Fruit fly (Drosophila melanogaster) whole organism, embryonic: ENCODE data around the gene Creld.

Source experiments
- Ada2b ChIP-seq: fragments of 200-800 bp; sonication (Bioruptor generic); IDR thresholded peaks from 2 replicates; pipeline ENCODE4 v1.3.6; 2022; ENCODE audit warnings: missing biosample characterization, missing genetic modification characterization
- Awh ChIP-seq: fragments of 200-800 bp; sonication (Bioruptor generic); IDR thresholded peaks from 2 replicates; pipeline ENCODE4, ENCODE4 v1.3.6; 2022; ENCODE audit warnings: missing biosample characterization, missing genetic modification characterization
- CG12071 ChIP-seq: fragments of 200-800 bp; sonication (Bioruptor generic); optimal IDR thresholded peaks from 3 replicates; lab custom pipeline; 2018; ENCODE audit warnings: missing biosample characterization, mild to moderate bottlenecking, missing genetic modification characterization
- CG12391 ChIP-seq: fragments of 200-800 bp; sonication (Bioruptor generic); optimal IDR thresholded peaks from 3 replicates; lab custom pipeline; 2018; ENCODE audit warnings: missing biosample characterization, mild to moderate bottlenecking, missing genetic modification characterization, moderate library complexity
- CG12659 ChIP-seq: fragments of 200-800 bp; sonication (Bioruptor generic); optimal IDR thresholded peaks from 3 replicates; lab custom pipeline; 2017; ENCODE audit warnings: mild to moderate bottlenecking, missing biosample characterization, missing genetic modification reagents, missing genetic modification characterization
- CG12769 ChIP-seq: fragments of 200-800 bp; sonication (Bioruptor generic); optimal IDR thresholded peaks from 2 replicates; lab custom pipeline; 2019; ENCODE audit warnings: missing biosample characterization, mild to moderate bottlenecking, missing genetic modification characterization, moderate library complexity
- CG14014 ChIP-seq: fragments of 200-800 bp; sonication (Bioruptor generic); IDR thresholded peaks from 2 replicates; pipeline ENCODE4 v1.3.6; 2022; ENCODE audit warnings: missing biosample characterization, missing genetic modification characterization
- CG16863 ChIP-seq: fragments of 200-800 bp; sonication (Bioruptor generic); optimal IDR thresholded peaks from 3 replicates; lab custom pipeline; 2016; ENCODE audit warnings: missing biosample characterization, missing genetic modification characterization
- CG17186 ChIP-seq: fragments of 200-800 bp; sonication (Bioruptor generic); optimal IDR thresholded peaks from 3 replicates; lab custom pipeline; 2017; ENCODE audit warnings: missing biosample characterization, missing genetic modification reagents, missing genetic modification characterization
- CG2129 ChIP-seq: fragments of 200-800 bp; sonication (Bioruptor generic); IDR thresholded peaks from 2 replicates; pipeline ENCODE4 v1.3.6; 2022; ENCODE audit warnings: missing biosample characterization, missing genetic modification characterization; ENCODE audit not compliant: partially characterized antibody
- CG2199 ChIP-seq: fragments of 200-800 bp; sonication (Bioruptor generic); IDR thresholded peaks from 3 replicates; pipeline ENCODE4 v1.3.6; 2022; ENCODE audit warnings: missing biosample characterization, missing genetic modification characterization
- CG2712 ChIP-seq: fragments of 200-800 bp; optimal IDR thresholded peaks from 3 replicates; lab custom pipeline; 2019; ENCODE audit warnings: missing biosample characterization, mild to moderate bottlenecking, missing genetic modification characterization, moderate library complexity
- CG31388 ChIP-seq: fragments of 200-800 bp; sonication (Bioruptor generic); optimal IDR thresholded peaks from 2 replicates; lab custom pipeline; 2016; ENCODE audit warnings: missing biosample characterization, missing genetic modification characterization
- CG3281 ChIP-seq: fragments of 200-800 bp; sonication (Bioruptor generic); optimal IDR thresholded peaks from 3 replicates; lab custom pipeline; 2017; ENCODE audit warnings: missing biosample characterization, mild to moderate bottlenecking, missing genetic modification characterization
- CG4424 ChIP-seq: fragments of 200-800 bp; sonication (Bioruptor generic); optimal IDR thresholded peaks from 3 replicates; lab custom pipeline; 2016; ENCODE audit warnings: missing biosample characterization, missing genetic modification characterization
- CG4617 ChIP-seq: fragments of 200-800 bp; sonication (Bioruptor generic); optimal IDR thresholded peaks from 3 replicates; lab custom pipeline; 2016; ENCODE audit warnings: missing biosample characterization, missing genetic modification characterization, borderline replicate concordance
- CG7357 ChIP-seq: fragments of 200-800 bp; sonication (Bioruptor generic); IDR thresholded peaks from 3 replicates; pipeline ENCODE4 v1.3.6; 2022; ENCODE audit warnings: missing biosample characterization, missing genetic modification characterization
- CG7963 ChIP-seq: fragments of 200-800 bp; sonication (Bioruptor generic); IDR thresholded peaks from 3 replicates; pipeline ENCODE4 v1.3.6; 2022; ENCODE audit warnings: missing biosample characterization, missing genetic modification characterization; ENCODE audit not compliant: partially characterized antibody
- CG8290 ChIP-seq, 3 experiments: fragments of 200-800 bp; sonication (Bioruptor generic); optimal IDR thresholded peaks; 2 replicates each; lab custom pipeline; 2016 to 2019; ENCODE audit warnings: missing biosample characterization in 3 of 3, missing genetic modification characterization in 3 of 3, mild to moderate bottlenecking in 2 of 3, moderate library complexity in 1 of 3
- CG8478 ChIP-seq: fragments of >200 bp; optimal IDR thresholded peaks from 2 replicates; lab custom pipeline; 2018
- CG9727 ChIP-seq: fragments of 200-800 bp; sonication (Bioruptor generic); optimal IDR thresholded peaks from 3 replicates; lab custom pipeline; 2017; ENCODE audit warnings: missing biosample characterization, mild to moderate bottlenecking, missing genetic modification characterization
- CkIIα-i1 ChIP-seq: fragments of 200-800 bp; sonication (Bioruptor generic); IDR thresholded peaks from 2 replicates; pipeline ENCODE4 v1.3.6; 2022; ENCODE audit warnings: missing biosample characterization, missing genetic modification characterization
- E2f2 ChIP-seq: fragments of 200-800 bp; sonication (Bioruptor generic); IDR thresholded peaks from 2 replicates; pipeline ENCODE4 v1.3.6; 2022; ENCODE audit warnings: missing biosample characterization, missing genetic modification characterization
- Fer1 ChIP-seq: fragments of 200-800 bp; sonication (Bioruptor generic); optimal IDR thresholded peaks from 2 replicates; lab custom pipeline; 2017; ENCODE audit warnings: missing biosample characterization, mild to moderate bottlenecking, missing genetic modification characterization
- Hand ChIP-seq: fragments of 200-800 bp; sonication (Bioruptor generic); optimal IDR thresholded peaks from 2 replicates; lab custom pipeline; 2017; ENCODE audit warnings: mild to moderate bottlenecking, missing biosample characterization, missing genetic modification reagents, missing genetic modification characterization
- Hsf ChIP-seq: fragments of 200-800 bp; sonication (Bioruptor generic); optimal IDR thresholded peaks from 3 replicates; lab custom pipeline; 2016; ENCODE audit warnings: missing biosample characterization, missing genetic modification characterization
- Lim3 ChIP-seq: fragments of 200-800 bp; sonication (Bioruptor generic); IDR thresholded peaks from 2 replicates; pipeline ENCODE4 v1.3.6; 2022; ENCODE audit warnings: missing biosample characterization, missing genetic modification characterization
- Med ChIP-seq: fragments of 200-800 bp; sonication (Bioruptor generic); peaks from one replicate; lab custom pipeline; 2016; ENCODE audit warnings: missing biosample characterization, missing genetic modification characterization, mild to moderate bottlenecking, inconsistent platforms, moderate library complexity
- NFAT ChIP-seq: fragments of 200-800 bp; sonication (Bioruptor generic); IDR thresholded peaks from 2 replicates; pipeline ENCODE4 v1.3.6; 2022; ENCODE audit warnings: missing biosample characterization, missing genetic modification characterization
- Ravus ChIP-seq: fragments of 200-800 bp; sonication (Bioruptor generic); IDR thresholded peaks from 2 replicates; pipeline ENCODE4 v1.3.6; 2022; ENCODE audit warnings: missing biosample characterization, missing genetic modification characterization
- Scr ChIP-seq: fragments of 200-800 bp; sonication (Bioruptor generic); IDR thresholded peaks from 2 replicates; pipeline ENCODE4 v1.3.6; 2022; ENCODE audit warnings: missing biosample characterization, missing genetic modification characterization; ENCODE audit not compliant: partially characterized antibody
- YL-1 ChIP-seq: fragments of 200-800 bp; sonication (Bioruptor generic); optimal IDR thresholded peaks from 3 replicates; lab custom pipeline; 2017; ENCODE audit warnings: missing biosample characterization, mild to moderate bottlenecking, missing genetic modification characterization
- ab ChIP-seq: fragments of 200-800 bp; sonication (Bioruptor generic); optimal IDR thresholded peaks from 2 replicates; lab custom pipeline; 2016; ENCODE audit warnings: missing biosample characterization, missing genetic modification characterization
- aop ChIP-seq: fragments of 200-800 bp; sonication (Bioruptor generic); IDR thresholded peaks from 2 replicates; pipeline ENCODE4 v1.3.6; 2022; ENCODE audit warnings: missing biosample characterization, missing genetic modification characterization
- ase ChIP-seq: fragments of 200-800 bp; sonication (Bioruptor generic); IDR thresholded peaks from 3 replicates; pipeline ENCODE4 v1.3.6; 2022; ENCODE audit warnings: missing biosample characterization, missing genetic modification characterization
- br ChIP-seq: fragments of >200 bp; optimal IDR thresholded peaks from 2 replicates; lab custom pipeline; 2017
- dpn ChIP-seq, 2 experiments: fragments of 200-800 bp; sonication (Bioruptor generic); optimal IDR thresholded peaks; 3 replicates each; lab custom pipeline; 2016; ENCODE audit warnings: missing biosample characterization in 2 of 2, missing genetic modification characterization in 2 of 2
- esg ChIP-seq: fragments of 200-800 bp; sonication (Bioruptor generic); conservative IDR thresholded peaks from 2 replicates; pipeline ENCODE4 v1.3.6; 2022; ENCODE audit warnings: missing biosample characterization, missing genetic modification characterization
- hth ChIP-seq: fragments of >200 bp; optimal IDR thresholded peaks from 2 replicates; lab custom pipeline; 2017; ENCODE audit warnings: inconsistent platforms
- inv ChIP-seq: fragments of 200-800 bp; sonication (Bioruptor generic); IDR thresholded peaks from 2 replicates; pipeline ENCODE4 v1.3.6; 2022; ENCODE audit warnings: missing biosample characterization, missing genetic modification characterization; ENCODE audit not compliant: partially characterized antibody
- klu ChIP-seq: fragments of 200-800 bp; sonication (Bioruptor generic); IDR thresholded peaks from 2 replicates; pipeline ENCODE4 v1.3.6; 2022; ENCODE audit warnings: missing biosample characterization, missing genetic modification characterization
- lola ChIP-seq, 3 experiments: fragments of >200 bp in 2 of 3; fragments of 200-800 bp in 1 of 3; sonication (Bioruptor generic) in 1 of 3; optimal IDR thresholded peaks; 2 replicates each; lab custom pipeline; 2017 to 2019; ENCODE audit warnings: missing biosample characterization in 3 of 3, missing genetic modification characterization in 3 of 3, mild to moderate bottlenecking in 1 of 3, moderate library complexity in 1 of 3
- luna ChIP-seq: fragments of 200-800 bp; sonication (Bioruptor generic); optimal IDR thresholded peaks from 2 replicates; lab custom pipeline; 2016; ENCODE audit warnings: missing biosample characterization, missing genetic modification characterization
- p53 ChIP-seq: fragments of 200-800 bp; sonication (Bioruptor generic); optimal IDR thresholded peaks from 2 replicates; lab custom pipeline; 2016; ENCODE audit warnings: missing biosample characterization, missing genetic modification characterization
- pzg ChIP-seq: fragments of 200-800 bp; sonication (Bioruptor generic); optimal IDR thresholded peaks from 3 replicates; lab custom pipeline; 2018; ENCODE audit warnings: missing biosample characterization, mild to moderate bottlenecking, missing genetic modification characterization, moderate library complexity
- ro ChIP-seq: fragments of 200-800 bp; sonication (Bioruptor generic); IDR thresholded peaks from 2 replicates; pipeline ENCODE4 v1.3.6; 2022; ENCODE audit warnings: missing biosample characterization, missing genetic modification characterization
- scrt ChIP-seq: fragments of 200-800 bp; sonication (Bioruptor generic); optimal IDR thresholded peaks from 2 replicates; lab custom pipeline; 2018; ENCODE audit warnings: missing biosample characterization, mild to moderate bottlenecking, missing genetic modification characterization, moderate library complexity
- sd ChIP-seq: fragments of 200-800 bp; sonication (Bioruptor generic); optimal IDR thresholded peaks from 3 replicates; lab custom pipeline; 2018; ENCODE audit warnings: missing biosample characterization, mild to moderate bottlenecking, missing genetic modification characterization, moderate library complexity
- sob ChIP-seq: fragments of 200-800 bp; sonication (Bioruptor generic); IDR thresholded peaks from 2 replicates; pipeline ENCODE4 v1.3.6; 2022; ENCODE audit warnings: missing biosample characterization, missing genetic modification characterization
- stwl ChIP-seq: fragments of 200-800 bp; sonication (Bioruptor generic); optimal IDR thresholded peaks from 3 replicates; lab custom pipeline; 2018; ENCODE audit warnings: missing biosample characterization, mild to moderate bottlenecking, missing genetic modification characterization, moderate library complexity
- vnd ChIP-seq: fragments of 200-800 bp; sonication (Bioruptor generic); IDR thresholded peaks from 3 replicates; pipeline ENCODE4 v1.3.6; 2022; ENCODE audit warnings: missing biosample characterization, missing genetic modification characterization; ENCODE audit not compliant: partially characterized antibody

Creld gene

DNA sequence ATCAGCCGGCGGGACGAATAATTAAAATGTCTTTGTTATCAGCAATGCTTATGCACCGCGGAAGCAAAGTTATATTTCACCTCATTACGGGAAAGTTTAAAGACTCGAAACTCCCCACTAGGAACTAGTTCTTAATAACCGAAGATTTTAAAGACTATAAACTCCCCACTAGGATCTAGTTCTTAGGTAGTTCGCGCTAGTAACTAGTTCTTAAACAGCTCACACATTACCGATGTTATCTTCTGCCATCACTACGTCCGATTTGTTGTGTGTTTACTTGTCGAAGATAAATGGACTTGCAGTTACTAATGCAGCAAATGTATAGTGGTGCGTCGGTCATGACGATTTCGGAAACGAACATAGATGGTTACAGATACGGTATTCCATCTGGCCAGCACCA, 40.9 kb downstream of the Creld start, which contains the start of the genes CG31974 and CG11454 (continued):
- TF ChIP-seq inv (GFP tag; lab: Robert Waterston, UW) (peak; percentile 75; the same call in 1 of the 2 replicates), Hand (no peak), Awh (GFP tag; lab: Robert Waterston, UW) (no peak), pzg (GFP tag; lab: Kevin White, UChicago) (peak; percentile 84), CG3281 (GFP tag; lab: Kevin White, UChicago) (no peak), CG2712 (peak; percentile 3), ab (GFP tag; lab: Kevin White, UChicago) (no peak), Lim3 (GFP tag; lab: Robert Waterston, UW) (no peak), CG2199 (no peak), ro (GFP tag; lab: Robert Waterston, UW) (no peak), aop (GFP tag; lab: Robert Waterston, UW) (0 out of 2 replicates have a peak, but pooled peaks have one; percentile 52), YL-1 (GFP tag; lab: Kevin White, UChicago) (peak; percentile 38), hth (lab: Kevin White, UChicago) (no peak), CG14014 (GFP tag; lab: Robert Waterston, UW) (no peak), Hsf (GFP tag; lab: Kevin White, UChicago) (no peak), CkIIα-i1 (GFP tag; lab: Robert Waterston, UW) (no peak), CG4424 (no peak), Med (GFP tag; lab: Kevin White, UChicago) (peak; percentile 83), klu (no peak), CG7357 (GFP tag; lab: Robert Waterston, UW) (no peak), CG8478 (no peak), NFAT (GFP tag; lab: Robert Waterston, UW) (no peak), CG12659 (GFP tag; lab: Kevin White, UChicago) (peak; percentile 28), Fer1 (peak; percentile 40), dpn (GFP tag; optimal IDR thresholded peaks at IDR 0.05; lab: Kevin White, UChicago) (peak in 1 of 2 experiments; percentile 7), E2f2 (GFP tag; lab: Robert Waterston, UW) (peak; percentile 88), CG16863 (GFP tag; lab: Kevin White, UChicago) (no peak), luna (GFP tag; lab: Kevin White, UChicago) (no peak), scrt (GFP tag; lab: Kevin White, UChicago) (no peak), ase (GFP tag; lab: Robert Waterston, UW) (no peak), Ada2b (GFP tag; lab: Robert Waterston, UW) (no peak), CG9727 (GFP tag; lab: Kevin White, UChicago) (no peak), p53 (GFP tag; lab: Kevin White, UChicago) (no peak), CG8290 (GFP tag; optimal IDR thresholded peaks at IDR 0.05; lab: Kevin White, UChicago) (no peak), CG8290 (tag; optimal IDR thresholded peaks at IDR 0.05; lab: Kevin White, UChicago) (peak in 1 of 2 experiments; percentile 49), CG12769 (tag; lab: Kevin White, UChicago) (no peak), sd (tag; lab: Kevin White, UChicago) (no peak), lola (GFP tag; optimal IDR thresholded peaks at IDR 0.05; lab: Kevin White, UChicago) (no peak), vnd (GFP tag; lab: Robert Waterston, UW) (peak; percentile 58; the same call in 1 of the 3 replicates), CG7963 (GFP tag; lab: Robert Waterston, UW) (peak; percentile 66; the same call in 2 of the 3 replicates), CG12071 (GFP tag; lab: Kevin White, UChicago) (no peak), Ravus (no peak), Scr (GFP tag; lab: Robert Waterston, UW) (peak; percentile 82), CG31388 (GFP tag; lab: Kevin White, UChicago) (no peak), CG17186 (GFP tag; lab: Kevin White, UChicago) (no peak), CG4617 (GFP tag; lab: Kevin White, UChicago) (peak; percentile 68), br (lab: Kevin White, UChicago) (no peak), CG12391 (tag; lab: Kevin White, UChicago) (peak; percentile 25), CG2129 (GFP tag; lab: Robert Waterston, UW) (peak; percentile 58), stwl (peak; percentile 57), sob (peak; percentile 21; the same call in 1 of the 2 replicates), esg (GFP tag; lab: Robert Waterston, UW) (no peak)
